Fruit fly (Drosophila melanogaster): ENCODE results near the gene Ibf2.

Gene Ibf2

DNA sequence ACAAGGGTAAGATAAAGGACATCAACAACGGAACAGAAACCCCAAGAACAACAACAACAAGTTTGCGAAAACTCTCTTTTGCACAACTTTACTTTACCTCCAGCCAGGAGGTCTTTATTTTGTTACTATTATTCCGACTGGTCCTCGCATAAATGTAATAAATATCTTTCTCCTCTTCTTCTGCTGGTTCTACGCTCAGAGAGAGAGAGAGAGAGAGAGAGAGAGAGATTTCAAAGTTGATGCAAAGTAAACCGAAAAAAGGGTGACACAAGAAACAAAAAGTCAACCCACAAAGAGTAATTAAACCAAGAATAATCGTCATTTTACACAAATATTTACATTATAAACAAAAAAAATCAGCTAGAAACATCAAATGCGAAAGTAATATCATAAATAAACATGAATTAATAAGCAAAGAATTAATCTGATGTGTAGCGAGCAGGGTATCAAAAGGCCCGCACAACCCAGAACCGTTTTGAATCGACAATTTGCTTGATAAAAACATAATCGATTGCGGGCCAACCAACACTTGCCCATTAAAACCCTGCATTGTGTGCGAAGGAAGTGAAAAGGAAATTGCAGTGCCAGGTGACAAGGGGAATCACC lies 28.2 kb downstream of the Ibf2 start (continued):
- TF ChIP-seq CG12236 (GFP tag; optimal IDR thresholded peaks at IDR 0.05) (no peak), crp (GFP tag; optimal IDR thresholded peaks at IDR 0.05) (no peak), CG11085 (GFP tag; IDR thresholded peaks at IDR 0.05) (no peak), pnt (GFP tag; optimal IDR thresholded peaks at IDR 0.05) (no peak), nmo (GFP tag; optimal IDR thresholded peaks at IDR 0.05) (peak; percentile 1), salm (tag; optimal IDR thresholded peaks at IDR 0.05) (no peak), shn (GFP tag; optimal IDR thresholded peaks at IDR 0.05) (no peak), Elba2 (GFP tag; optimal IDR thresholded peaks at IDR 0.05) (no peak), ab (GFP tag; optimal IDR thresholded peaks at IDR 0.05) (no peak), Asciz (GFP tag; optimal IDR thresholded peaks at IDR 0.05) (peak; percentile 22), crc (GFP tag; optimal IDR thresholded peaks at IDR 0.05) (no peak), CG11247 (GFP tag; IDR thresholded peaks at IDR 0.05) (no peak), CG2712 (tag; optimal IDR thresholded peaks at IDR 0.05) (peak; percentile 22), lilli (GFP tag; optimal IDR thresholded peaks at IDR 0.05) (peak; percentile 12), Sox102F (GFP tag; optimal IDR thresholded peaks at IDR 0.05) (peak; percentile 36), CG34376 (GFP tag; optimal IDR thresholded peaks at IDR 0.05) (no peak), Mrtf (GFP tag; IDR thresholded peaks at IDR 0.05) (no peak), p53 (GFP tag; optimal IDR thresholded peaks at IDR 0.05) (no peak), CG9437 (GFP tag; optimal IDR thresholded peaks at IDR 0.05) (no peak), Deaf1 (tag; optimal IDR thresholded peaks at IDR 0.05) (no peak), lov (optimal IDR thresholded peaks at IDR 0.05) (no peak), lov (GFP tag; IDR thresholded peaks at IDR 0.05) (no peak), CG32532 (GFP tag; IDR thresholded peaks at IDR 0.05) (no peak), bsh (GFP tag; optimal IDR thresholded peaks at IDR 0.05) (peak in 1 of 2 experiments; percentile 43), CG10209 (GFP tag; optimal IDR thresholded peaks at IDR 0.05) (no peak), CG9609 (GFP tag; optimal IDR thresholded peaks at IDR 0.05) (no peak), tna (GFP tag; IDR thresholded peaks at IDR 0.05; ENCODE audit: partially characterized antibody) (no peak), gt (GFP tag; IDR thresholded peaks at IDR 0.05) (no peak), Hey (tag; optimal IDR thresholded peaks at IDR 0.05) (no peak), Dip2 (GFP tag; IDR thresholded peaks at IDR 0.05) (no peak), CG9797 (GFP tag; optimal IDR thresholded peaks at IDR 0.05) (no peak), CG9215 (GFP tag; IDR thresholded peaks at IDR 0.05) (no peak), CG10959 (GFP tag; IDR thresholded peaks at IDR 0.05) (no peak), CG13775 (GFP tag; optimal IDR thresholded peaks at IDR 0.05) (no peak), Lim3 (GFP tag; IDR thresholded peaks at IDR 0.05) (no peak), CG11696 (GFP tag; IDR thresholded peaks at IDR 0.05) (no peak), CG7372 (GFP tag; IDR thresholded peaks at IDR 0.05) (no peak), CG17802 (tag; optimal IDR thresholded peaks at IDR 0.05) (no peak), CG8924 (tag; optimal IDR thresholded peaks at IDR 0.05) (peak; percentile 20), HmgD (GFP tag; optimal IDR thresholded peaks at IDR 0.05) (no peak), CoRest (tag; optimal IDR thresholded peaks at IDR 0.05) (no peak), C15 (GFP tag; IDR thresholded peaks at IDR 0.05) (no peak), CG15514 (GFP tag; optimal IDR thresholded peaks at IDR 0.05) (peak; percentile 2), exex (tag; optimal IDR thresholded peaks at IDR 0.05) (no peak), so (GFP tag; IDR thresholded peaks at IDR 0.05) (no peak), Doc2 (GFP tag; IDR thresholded peaks at IDR 0.05) (no peak), jigr1 (GFP tag; IDR thresholded peaks at IDR 0.05) (no peak), Vsx1 (GFP tag; optimal IDR thresholded peaks at IDR 0.05) (peak; percentile 19), Hr51 (GFP tag; optimal IDR thresholded peaks at IDR 0.05) (peak in 1 of 2 experiments; percentile 18), CG17385 (GFP tag; optimal IDR thresholded peaks at IDR 0.05) (peak; percentile 69), CG10979 (tag; optimal IDR thresholded peaks at IDR 0.05) (peak; percentile 25)

All from whole organism, embryonic.